Fruit fly (Drosophila melanogaster): ENCODE data around the gene CHMP2B.

- TF ChIP-seq OdsH (GFP tag; optimal IDR thresholded peaks at IDR 0.05) (no peak), lz (GFP tag; optimal IDR thresholded peaks at IDR 0.05) (no peak)
Measured at dm6 chr3L:5131245-5131644, 8.2 kb upstream of the CHMP2B start, which contains the start of gene CG15212.

Data from whole organism, prepupa.